Worm (Caenorhabditis elegans): ENCODE results near the gene coh-4.

ce11 chrV:4182546-4182945 is 7.1 kb upstream of the coh-4 start:
- TF ChIP-seq hlh-11 (tag; optimal IDR thresholded peaks at IDR 0.05) (no peak), unc-62 (GFP tag; optimal IDR thresholded peaks at IDR 0.05 in 1 of 2) (no peak), unc-62 (tag; optimal IDR thresholded peaks at IDR 0.05) (no peak), nhr-102 (tag; optimal IDR thresholded peaks at IDR 0.05) (no peak)

Data from whole organism, L4 larva.